Worm (Caenorhabditis elegans) whole organism, young adult: ENCODE data around the gene cyb-3.
"Not testable (repeated sequence)": the region's sequence is repeated elsewhere in the genome, so short reads cannot be mapped to it uniquely, and the experiment has no call there.

Experiments used
- B0261.1 ChIP-seq: sonication (generic microtip); optimal IDR thresholded peaks from 2 replicates; lab custom pipeline; 2016; ENCODE audit warnings: mild to moderate bottlenecking, missing genetic modification characterization, moderate library complexity, missing compliant biosample characterization
- F39B2.1 ChIP-seq: fragments of 200-800 bp; sonication (Bioruptor generic); IDR thresholded peaks from 2 replicates; pipeline ENCODE4 v1.3.6; 2022; ENCODE audit warnings: missing genetic modification reagents, missing genetic modification characterization, missing compliant biosample characterization
- F57A8.1 ChIP-seq: fragments of 200-800 bp; sonication (Bioruptor generic); optimal IDR thresholded peaks from 2 replicates; lab custom pipeline; 2018; ENCODE audit warnings: mild to moderate bottlenecking, missing genetic modification characterization, moderate library complexity, missing compliant biosample characterization
- Y53G8AR.9 ChIP-seq: fragments of 200-800 bp; sonication (Bioruptor generic); conservative IDR thresholded peaks from 2 replicates; pipeline ENCODE4 v1.3.6; 2022; ENCODE audit warnings: missing genetic modification reagents, missing genetic modification characterization, missing compliant biosample characterization
- Y56A3A.18 ChIP-seq: fragments of 200-800 bp; sonication (Bioruptor generic); IDR thresholded peaks from 2 replicates; pipeline ENCODE4 v1.3.6; 2022; ENCODE audit warnings: missing genetic modification reagents, missing genetic modification characterization, missing compliant biosample characterization
- aptf-2 ChIP-seq: fragments of 200-800 bp; sonication (Bioruptor generic); conservative IDR thresholded peaks from 2 replicates; pipeline ENCODE4 v1.3.6; 2022; ENCODE audit warnings: missing genetic modification reagents, missing genetic modification characterization, missing compliant biosample characterization
- athp-1 ChIP-seq: sonication (generic microtip); optimal IDR thresholded peaks from 2 replicates; lab custom pipeline; 2017; ENCODE audit warnings: mild to moderate bottlenecking, missing genetic modification characterization, missing compliant biosample characterization
- attf-5 ChIP-seq: fragments of 200-800 bp; sonication (Bioruptor generic); optimal IDR thresholded peaks from 2 replicates; lab custom pipeline; 2018; ENCODE audit warnings: mild to moderate bottlenecking, missing genetic modification characterization, missing compliant biosample characterization
- attf-6 ChIP-seq: fragments of 200-800 bp; sonication (Bioruptor generic); IDR thresholded peaks from 2 replicates; pipeline ENCODE4 v1.3.6; 2022; ENCODE audit warnings: missing genetic modification reagents, missing genetic modification characterization, missing compliant biosample characterization
- bed-1 ChIP-seq: fragments of 200-800 bp; sonication (Bioruptor generic); IDR thresholded peaks from 2 replicates; pipeline ENCODE4 v1.3.6; 2022; ENCODE audit warnings: missing genetic modification reagents, missing genetic modification characterization, missing compliant biosample characterization
- ceh-91 ChIP-seq: fragments of 200-800 bp; sonication (Bioruptor generic); IDR thresholded peaks from 2 replicates; pipeline ENCODE4 v1.3.6; 2022; ENCODE audit warnings: missing genetic modification reagents, missing genetic modification characterization, missing compliant biosample characterization
- die-1 ChIP-seq: sonication (generic microtip); optimal IDR thresholded peaks from 2 replicates; lab custom pipeline; 2016; ENCODE audit warnings: missing genotype, mild to moderate bottlenecking, missing genetic modification characterization, missing compliant biosample characterization
- dox-1 ChIP-seq: fragments of 200-800 bp; sonication (Bioruptor generic); IDR thresholded peaks from 2 replicates; pipeline ENCODE4 v1.3.6; 2022; ENCODE audit warnings: missing genetic modification reagents, missing genetic modification characterization, missing compliant biosample characterization
- efl-1 ChIP-seq: fragments of 150-350 bp; optimal IDR thresholded peaks from 2 replicates; lab custom pipeline; 2014; ENCODE audit warnings: missing biosample characterization, missing genetic modification reagents, missing genetic modification characterization
- egl-18 ChIP-seq: fragments of 200-800 bp; sonication (Bioruptor generic); IDR thresholded peaks from 2 replicates; pipeline ENCODE4 v1.3.6; 2022; ENCODE audit warnings: missing genetic modification reagents, missing genetic modification characterization, missing compliant biosample characterization
- ekl-4 ChIP-seq: fragments of 200-800 bp; sonication (Bioruptor generic); IDR thresholded peaks from 2 replicates; pipeline ENCODE4 v1.3.6; 2022; ENCODE audit warnings: missing genetic modification reagents, missing genetic modification characterization, missing compliant biosample characterization
- hmg-1.2 ChIP-seq: fragments of 200-800 bp; sonication (Bioruptor generic); IDR thresholded peaks from 2 replicates; pipeline ENCODE4 v1.3.6; 2022; ENCODE audit warnings: missing genetic modification reagents, missing genetic modification characterization, missing compliant biosample characterization
- hmg-20 ChIP-seq: fragments of 200-800 bp; sonication (Bioruptor generic); IDR thresholded peaks from 2 replicates; pipeline ENCODE4 v1.3.6; 2022; ENCODE audit warnings: missing genetic modification reagents, missing genetic modification characterization, missing compliant biosample characterization
- hrde-1 ChIP-seq: sonication (generic microtip); optimal IDR thresholded peaks from 2 replicates; lab custom pipeline; 2016; ENCODE audit warnings: missing genetic modification characterization, mild to moderate bottlenecking, missing compliant biosample characterization, moderate library complexity, missing genotype, missing genetic modification reagents, borderline replicate concordance
- hsf-1 ChIP-seq: fragments of 200-800 bp; sonication (Bioruptor generic); IDR thresholded peaks from 2 replicates; pipeline ENCODE4 v1.3.6; 2022; ENCODE audit warnings: missing genetic modification reagents, missing genetic modification characterization, missing compliant biosample characterization
- let-526 ChIP-seq: fragments of 200-800 bp; sonication (Bioruptor generic); IDR thresholded peaks from 2 replicates; pipeline ENCODE4 v1.3.6; 2022; ENCODE audit warnings: missing genetic modification reagents, missing genetic modification characterization, missing compliant biosample characterization
- lin-35 ChIP-seq, 3 experiments: fragments of 150-350 bp in 2 of 3; sonication (generic microtip) in 1 of 3; optimal IDR thresholded peaks; 2 replicates each; lab custom pipeline; 2014 to 2018; ENCODE audit warnings: missing biosample characterization in 3 of 3, missing genetic modification characterization in 3 of 3, missing genetic modification reagents in 3 of 3
- lin-54 ChIP-seq: fragments of 200-800 bp; sonication (Bioruptor generic); optimal IDR thresholded peaks from 2 replicates; lab custom pipeline; 2018; ENCODE audit warnings: mild to moderate bottlenecking, missing genetic modification characterization, missing compliant biosample characterization
- lir-1 ChIP-seq: fragments of 200-800 bp; sonication (Bioruptor generic); conservative IDR thresholded peaks from 2 replicates; pipeline ENCODE4 v1.3.6; 2022; ENCODE audit warnings: missing genetic modification reagents, missing genetic modification characterization, missing compliant biosample characterization
- lsl-1 ChIP-seq: fragments of 200-800 bp; sonication (Bioruptor generic); optimal IDR thresholded peaks from 2 replicates; lab custom pipeline; 2018; ENCODE audit warnings: mild to moderate bottlenecking, missing genetic modification characterization, moderate library complexity, missing compliant biosample characterization
- madf-6 ChIP-seq: fragments of 200-800 bp; sonication (Bioruptor generic); IDR thresholded peaks from 2 replicates; pipeline ENCODE4 v1.3.6; 2022; ENCODE audit warnings: missing genetic modification reagents, missing genetic modification characterization, missing compliant biosample characterization
- madf-8 ChIP-seq: fragments of 200-800 bp; sonication (Bioruptor generic); conservative IDR thresholded peaks from 2 replicates; pipeline ENCODE4 v1.3.6; 2022; ENCODE audit warnings: missing genetic modification reagents, missing genetic modification characterization, missing compliant biosample characterization
- mcd-1 ChIP-seq: fragments of 200-800 bp; sonication (Bioruptor generic); IDR thresholded peaks from 2 replicates; pipeline ENCODE4 v1.3.6; 2022; ENCODE audit warnings: missing genetic modification reagents, missing genetic modification characterization, missing compliant biosample characterization
- nfya-2 ChIP-seq: fragments of 200-800 bp; sonication (Bioruptor generic); IDR thresholded peaks from 2 replicates; pipeline ENCODE4 v1.3.6; 2022; ENCODE audit warnings: missing genetic modification reagents, missing genetic modification characterization, missing compliant biosample characterization
- nhr-27 ChIP-seq: fragments of 200-800 bp; sonication (Bioruptor generic); optimal IDR thresholded peaks from 2 replicates; lab custom pipeline; 2018; ENCODE audit warnings: mild to moderate bottlenecking, missing genetic modification characterization, moderate library complexity, missing compliant biosample characterization
- nhr-80 ChIP-seq: sonication (generic microtip); optimal IDR thresholded peaks from 2 replicates; lab custom pipeline; 2016; ENCODE audit warnings: missing genetic modification characterization, missing compliant biosample characterization
- rpc-1 ChIP-seq, 2 experiments: fragments of 150-350 bp in 1 of 2; sonication (generic microtip) in 1 of 2; optimal IDR thresholded peaks; 2 replicates each; lab custom pipeline; 2014 to 2018; ENCODE audit warnings: missing biosample characterization in 1 of 2, missing genetic modification characterization in 1 of 2, missing genetic modification reagents in 1 of 2, missing genotype in 1 of 2
- tbp1 ChIP-seq: fragments of 200-800 bp; sonication (Bioruptor generic); optimal IDR thresholded peaks from 2 replicates; lab custom pipeline; 2018; ENCODE audit warnings: mild to moderate bottlenecking, missing genetic modification characterization, missing compliant biosample characterization
- tbx-9 ChIP-seq: sonication (generic microtip); optimal IDR thresholded peaks from 2 replicates; lab custom pipeline; 2016; ENCODE audit warnings: borderline replicate concordance, missing genetic modification characterization, inconsistent platforms, missing compliant biosample characterization
- ztf-18 ChIP-seq: sonication (generic microtip); optimal IDR thresholded peaks from 2 replicates; lab custom pipeline; 2016; ENCODE audit warnings: missing genotype, mild to moderate bottlenecking, missing genetic modification characterization, missing compliant biosample characterization
- ztf-28 ChIP-seq: fragments of 200-800 bp; sonication (Bioruptor generic); IDR thresholded peaks from 2 replicates; pipeline ENCODE4 v1.3.6; 2022; ENCODE audit warnings: missing genetic modification reagents, missing genetic modification characterization, missing compliant biosample characterization

Gene cyb-3

DNA sequence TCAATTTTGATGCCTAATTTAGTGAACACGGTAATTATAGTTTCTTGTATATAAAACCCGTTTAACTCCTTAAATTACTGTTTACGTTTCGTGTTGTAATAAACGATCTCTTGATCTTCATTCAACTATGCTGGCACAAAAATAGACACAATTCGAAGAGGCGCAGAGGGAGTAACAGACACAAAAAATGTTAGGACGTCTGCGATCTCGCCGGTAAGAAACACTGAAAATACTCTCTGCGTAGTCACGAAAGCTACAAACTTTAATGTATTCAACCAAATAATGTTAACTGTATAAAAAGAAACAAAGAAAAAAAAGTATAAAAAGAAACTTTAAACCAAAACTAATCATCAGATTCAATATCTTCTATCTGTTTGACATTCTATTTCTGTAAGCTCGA is 14.6 kb upstream of the cyb-3 start, which contains the start of gene dhs-23:
dhs-23 (plus strand) TSS at position 363 of the 400 bp plus-strand sequence.
- TF ChIP-seq nhr-80 (tag; lab: Kevin White, UChicago), result peak; percentile 11
- TF ChIP-seq Y56A3A.18 (GFP tag; lab: Robert Waterston, UW), result no peak

DNA sequence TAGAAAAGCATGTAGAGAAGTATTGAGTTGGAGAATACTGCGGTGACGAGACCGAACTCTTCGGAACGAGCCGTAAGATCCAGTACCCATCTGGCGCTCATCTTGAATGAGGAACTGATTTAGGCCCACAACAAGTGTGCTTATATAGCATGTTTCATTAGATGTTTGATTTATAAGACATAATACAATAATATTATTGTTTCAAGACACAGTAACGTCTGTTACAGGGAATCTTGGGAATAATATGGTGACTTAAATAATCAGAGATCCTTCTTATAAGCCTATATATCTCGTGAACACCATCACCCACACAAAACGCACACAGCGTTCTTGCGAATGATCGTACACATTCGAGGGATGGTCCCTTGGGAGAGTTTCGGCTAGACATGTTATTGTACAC is 11.8 kb upstream of the cyb-3 start, which contains the start of gene str-88:
str-88 (minus strand) TSS at position 101 of the 400 bp plus-strand sequence.
- TF ChIP-seq hmg-20 (GFP tag; lab: Robert Waterston, UW), result no peak
- TF ChIP-seq athp-1 (tag; lab: Kevin White, UChicago), result no peak
- no peak for TF ChIP-seq attf-5 (GFP tag; lab: Kevin White, UChicago)
- TF ChIP-seq ekl-4 (GFP tag; lab: Robert Waterston, UW), result no peak
- TF ChIP-seq hrde-1 (tag; lab: Kevin White, UChicago), result no peak

DNA sequence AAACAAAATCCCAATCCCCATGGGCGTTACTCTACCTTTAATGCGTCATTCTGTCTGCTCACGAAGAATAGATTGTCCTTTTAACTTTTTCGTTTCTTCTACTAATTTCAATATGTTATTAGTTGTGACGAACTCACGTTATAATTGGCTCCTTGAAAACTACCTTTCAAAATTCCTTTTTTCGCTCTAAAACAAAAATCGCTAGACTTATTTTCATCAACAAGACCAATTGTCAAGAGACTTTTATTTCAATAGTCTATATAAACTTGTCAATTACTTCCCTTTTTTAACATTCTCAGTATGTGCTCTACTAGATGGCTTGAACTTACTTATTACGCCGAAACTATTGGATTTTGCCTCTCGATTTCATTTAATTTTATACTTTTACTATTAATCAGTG is 10.8 kb upstream of the cyb-3 start, which contains the start of gene str-102:
str-102 (plus strand) TSS at position 301 of the 400 bp plus-strand sequence.
- TF ChIP-seq attf-6 (GFP tag; lab: Robert Waterston, UW), result no peak
- TF ChIP-seq Y53G8AR.9, result no peak
- TF ChIP-seq dox-1 (GFP tag; lab: Robert Waterston, UW), result no peak
- no peak for TF ChIP-seq nfya-2 (GFP tag; lab: Robert Waterston, UW)
- no peak for TF ChIP-seq madf-8 (GFP tag; lab: Robert Waterston, UW)
- no peak for TF ChIP-seq ceh-91 (GFP tag; lab: Robert Waterston, UW)
- no peak for TF ChIP-seq Y56A3A.18 (GFP tag; lab: Robert Waterston, UW)

- TF ChIP-seq efl-1 (no peak), lin-54 (GFP tag; lab: Kevin White, UChicago) (peak; percentile 12), nhr-27 (no peak), egl-18 (GFP tag; lab: Robert Waterston, UW) (no peak), aptf-2 (0 out of 2 replicates have a peak, but pooled peaks have one; percentile 33), hsf-1 (GFP tag; lab: Robert Waterston, UW) (0 out of 2 replicates have a peak, but pooled peaks have one; percentile 30), mcd-1 (GFP tag; lab: Robert Waterston, UW) (peak; percentile 74), F39B2.1 (no peak), bed-1 (GFP tag; lab: Robert Waterston, UW) (no peak), madf-6 (GFP tag; lab: Robert Waterston, UW) (peak; percentile 57), ztf-28 (0 out of 2 replicates have a peak, but pooled peaks have one; percentile 30), let-526 (GFP tag; lab: Robert Waterston, UW) (no peak)
These were observed 6.6 kb upstream of the cyb-3 start, which contains the start of gene srh-170 for ce11 chrV:15388820-15389384. srh-170 (minus strand) TSS chrV:15388870.

DNA sequence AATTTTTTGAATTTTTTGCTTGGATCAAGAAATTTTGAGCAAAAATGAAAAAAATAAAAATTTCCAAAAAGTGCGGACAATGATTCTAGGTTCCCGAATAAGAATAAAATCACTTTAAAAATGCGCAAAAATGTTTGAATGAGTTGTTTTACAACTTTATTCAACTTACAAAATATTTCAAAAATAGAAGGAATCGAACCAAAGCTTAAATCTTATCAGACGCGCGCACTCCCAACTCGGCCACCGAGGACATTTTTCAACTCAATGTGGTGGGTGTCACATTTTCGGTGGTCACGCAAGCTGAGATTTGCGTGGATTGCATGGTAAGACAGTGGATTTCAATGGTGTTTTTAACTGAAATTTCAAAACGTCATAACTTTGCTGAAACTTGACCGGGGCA is 4.9 kb upstream of the cyb-3 start:
- not testable (repeated sequence) for TF ChIP-seq rpc-1 (optimal IDR thresholded peaks at IDR 0.05; lab: Kevin White, UChicago)
- peak; percentile 42 for TF ChIP-seq rpc-1 (tag; optimal IDR thresholded peaks at IDR 0.05; lab: Kevin White, UChicago)
- TF ChIP-seq B0261.1 (tag; lab: Kevin White, UChicago), result peak; percentile 50
- peak; percentile 76 for TF ChIP-seq tbp1 (GFP tag; lab: Kevin White, UChicago)

- TF ChIP-seq F57A8.1 (GFP tag; lab: Kevin White, UChicago) (no peak), Y56A3A.18 (GFP tag; lab: Robert Waterston, UW) (no peak), lir-1 (GFP tag; lab: Robert Waterston, UW) (no peak), hmg-1.2 (GFP tag; lab: Robert Waterston, UW) (0 out of 2 replicates have a peak, but pooled peaks have one; percentile 12), lsl-1 (GFP tag; lab: Kevin White, UChicago) (peak; percentile 62), tbx-9 (tag; lab: Kevin White, UChicago) (no peak), ztf-18 (tag; lab: Kevin White, UChicago) (peak; percentile 73), F39B2.1 (no peak), hmg-20 (GFP tag; lab: Robert Waterston, UW) (no peak), mcd-1 (GFP tag; lab: Robert Waterston, UW) (peak; percentile 45; the same call in 1 of the 2 replicates), lin-35 (GFP tag; optimal IDR thresholded peaks at IDR 0.05; lab: Kevin White, UChicago) (no peak), die-1 (tag; lab: Kevin White, UChicago) (no peak), athp-1 (tag; lab: Kevin White, UChicago) (no peak), madf-6 (GFP tag; lab: Robert Waterston, UW) (peak; percentile 11; the same call in 1 of the 2 replicates)
These were observed 3.4 kb upstream of the cyb-3 start for ce11 chrV:15392064-15392463.
